Fruit fly (Drosophila melanogaster) S2 (cell line): Measurements from ENCODE around the gene PolD1.

Source experiments
- CG8478 ChIP-seq: fragments of >200 bp; optimal IDR thresholded peaks from 2 replicates; lab custom pipeline; 2018
- CTCF ChIP-seq, 2 experiments: fragments of >200 bp; optimal IDR thresholded peaks; 2 replicates each; lab custom pipeline; 2018

DNA sequence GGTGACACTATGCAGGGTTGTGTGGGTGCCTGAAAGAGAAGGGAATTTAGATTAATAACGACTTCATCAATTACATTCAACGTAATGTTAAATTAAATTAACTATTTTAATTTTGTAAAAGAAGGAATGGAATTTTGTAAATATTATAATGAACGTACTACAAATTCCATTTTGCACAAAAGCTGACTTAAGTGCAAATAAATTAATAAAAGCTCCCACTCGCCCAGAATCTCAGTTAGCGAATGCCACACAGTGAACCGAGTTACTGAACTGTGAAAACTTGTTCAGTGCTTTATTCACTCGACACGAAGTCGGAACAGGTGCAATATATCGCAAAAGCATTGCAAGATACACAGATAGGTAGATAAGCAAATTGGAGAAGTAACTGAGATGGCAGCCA, 12.5 kb downstream of the PolD1 start, which contains the start of gene CG17026:
- TF ChIP-seq CG8478 (no peak), CTCF (optimal IDR thresholded peaks at IDR 0.05; lab: Kevin White, UChicago) (no peak)
